Fruit fly (Drosophila melanogaster): ENCODE data around the gene nAChRalpha7.

The nAChRalpha7 gene

DNA sequence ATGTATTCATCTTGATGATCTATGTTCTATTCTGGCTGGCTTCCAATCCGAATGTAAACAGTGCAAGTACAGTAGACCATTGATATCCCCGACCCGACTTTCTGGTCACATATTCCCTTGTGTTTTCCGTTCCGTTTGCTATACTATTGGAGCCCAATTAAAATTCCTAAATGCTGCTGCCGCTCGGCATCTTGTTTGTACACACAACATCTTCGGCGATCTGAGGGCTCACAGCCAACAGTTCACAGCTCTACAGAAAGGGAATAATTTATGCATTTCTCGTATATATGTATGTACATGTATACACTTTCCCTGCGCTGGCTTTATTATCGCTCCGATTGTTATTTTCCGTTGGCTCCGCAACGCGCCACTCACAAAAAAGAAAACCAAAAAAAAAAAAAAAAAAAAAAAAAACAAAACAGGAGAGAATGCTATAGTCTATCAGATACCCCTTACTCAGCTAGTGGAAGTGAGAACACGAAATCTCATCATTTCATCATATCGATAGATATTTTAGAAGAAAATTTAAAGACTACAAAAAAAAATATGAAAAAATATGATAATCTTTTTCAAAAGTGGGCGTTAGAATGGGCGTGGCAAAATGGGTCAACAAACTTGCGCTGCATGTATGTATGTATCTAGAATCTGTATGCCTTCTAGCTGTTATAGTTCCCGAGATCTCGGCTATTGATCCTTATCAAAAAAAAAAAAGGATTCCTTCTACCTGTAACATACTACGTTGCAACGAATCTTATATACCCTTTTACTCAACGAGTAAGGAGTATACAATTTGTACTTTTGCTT is 23.1 kb upstream of the nAChRalpha7 start:
- TF ChIP-seq Lpt (GFP tag; optimal IDR thresholded peaks at IDR 0.05) (peak; percentile 58), fd59A (GFP tag; optimal IDR thresholded peaks at IDR 0.05) (peak; percentile 19), CG6808 (GFP tag; optimal IDR thresholded peaks at IDR 0.05) (peak; percentile 52), lz (GFP tag; optimal IDR thresholded peaks at IDR 0.05) (peak; percentile 59), esn (GFP tag; optimal IDR thresholded peaks at IDR 0.05) (peak; percentile 76), spab (GFP tag; optimal IDR thresholded peaks at IDR 0.05) (peak; percentile 50), CG4318 (GFP tag; optimal IDR thresholded peaks at IDR 0.05) (peak; percentile 26), Hr38 (GFP tag; optimal IDR thresholded peaks at IDR 0.05) (no peak), eg (GFP tag; IDR thresholded peaks at IDR 0.05) (peak; percentile 18; the same call in 1 of the 3 replicates), CG6163 (GFP tag; IDR thresholded peaks at IDR 0.05) (peak; percentile 48; the same call in 2 of the 3 replicates), pdm3 (GFP tag; optimal IDR thresholded peaks at IDR 0.05) (peak; percentile 75), Eip93F (GFP tag; optimal IDR thresholded peaks at IDR 0.05) (no peak), CG7368 (GFP tag; optimal IDR thresholded peaks at IDR 0.05) (no peak), Ets21C (GFP tag; optimal IDR thresholded peaks at IDR 0.05) (no peak), Sox102F (GFP tag; optimal IDR thresholded peaks at IDR 0.05) (peak; percentile 35), CG31627 (GFP tag; optimal IDR thresholded peaks at IDR 0.05) (peak; percentile 45), CG11294 (GFP tag; IDR thresholded peaks at IDR 0.05) (no peak), Hr39 (GFP tag; optimal IDR thresholded peaks at IDR 0.05) (peak; percentile 53), Gug (GFP tag; IDR thresholded peaks at IDR 0.05) (peak; percentile 47), OdsH (GFP tag; optimal IDR thresholded peaks at IDR 0.05) (peak; percentile 69), svp (GFP tag) (peak; percentile 73), CG32006 (GFP tag; optimal IDR thresholded peaks at IDR 0.05) (peak; percentile 74), Ets96B (tag; optimal IDR thresholded peaks at IDR 0.05) (peak; percentile 18), CG6854 (GFP tag; optimal IDR thresholded peaks at IDR 0.05) (no peak), CG34406 (GFP tag; optimal IDR thresholded peaks at IDR 0.05) (peak; percentile 67), CG3032 (tag; optimal IDR thresholded peaks at IDR 0.05) (peak; percentile 47), CG1621 (tag; optimal IDR thresholded peaks at IDR 0.05) (no peak), topi (GFP tag; optimal IDR thresholded peaks at IDR 0.05) (peak; percentile 66), Met (GFP tag; optimal IDR thresholded peaks at IDR 0.05) (peak; percentile 67), dsx (GFP tag; optimal IDR thresholded peaks at IDR 0.05; ENCODE audit: poor library complexity, severe bottlenecking) (peak; percentile 27), cyc (GFP tag; optimal IDR thresholded peaks at IDR 0.05) (peak; percentile 29), Hr4 (GFP tag; optimal IDR thresholded peaks at IDR 0.05) (peak; percentile 59), Sox14 (GFP tag; optimal IDR thresholded peaks at IDR 0.05) (peak; percentile 62), CG11762 (GFP tag; optimal IDR thresholded peaks at IDR 0.05; ENCODE audit: insufficient read depth) (peak; percentile 69), Blimp-1 (GFP tag; optimal IDR thresholded peaks at IDR 0.05) (no peak), CG3919 (GFP tag; optimal IDR thresholded peaks at IDR 0.05) (peak; percentile 59), acj6 (GFP tag; optimal IDR thresholded peaks at IDR 0.05) (peak; percentile 62), dac (GFP tag; optimal IDR thresholded peaks at IDR 0.05) (no peak), CG9139 (GFP tag; optimal IDR thresholded peaks at IDR 0.05) (peak; percentile 20), achi (GFP tag; optimal IDR thresholded peaks at IDR 0.05) (peak; percentile 74), CG6792 (GFP tag; optimal IDR thresholded peaks at IDR 0.05) (peak; percentile 23), Eip75B (GFP tag; optimal IDR thresholded peaks at IDR 0.05) (peak; percentile 81), Smox (GFP tag; optimal IDR thresholded peaks at IDR 0.05) (peak; percentile 42), CG10669 (GFP tag; optimal IDR thresholded peaks at IDR 0.05) (peak; percentile 49), CG8119 (GFP tag; IDR thresholded peaks at IDR 0.05) (peak; percentile 66), CG15336 (GFP tag; IDR thresholded peaks at IDR 0.05) (peak; percentile 36; the same call in 1 of the 2 replicates), net (GFP tag; optimal IDR thresholded peaks at IDR 0.05) (peak; percentile 50), fkh (GFP tag; optimal IDR thresholded peaks at IDR 0.05) (no peak), vri (GFP tag; optimal IDR thresholded peaks at IDR 0.05) (no peak), fd85E (GFP tag; optimal IDR thresholded peaks at IDR 0.05) (no peak)
